Worm (Caenorhabditis elegans) whole organism, mixed stage, embryonic: Measurements from ENCODE around the gene F47B8.18.

ENCODE experiments used
- ceh-39 ChIP-seq: fragments of 150-350 bp; optimal IDR thresholded peaks from 2 replicates; lab custom pipeline; 2014; ENCODE audit warnings: missing biosample characterization, missing genetic modification characterization
- hlh-1 ChIP-seq: fragments of 150-350 bp; optimal IDR thresholded peaks from 2 replicates; lab custom pipeline; 2014; ENCODE audit warnings: missing biosample characterization, missing genetic modification reagents, missing genetic modification characterization
- mab-5 ChIP-seq: fragments of 150-350 bp; optimal IDR thresholded peaks from 2 replicates; lab custom pipeline; 2014; ENCODE audit warnings: missing biosample characterization, missing genetic modification characterization
- pha-4 ChIP-seq: fragments of 150-350 bp; optimal IDR thresholded peaks from 2 replicates; lab custom pipeline; 2018; ENCODE audit warnings: missing biosample characterization, missing genetic modification reagents, missing genetic modification characterization
- snpc-4 ChIP-seq: fragments of 150-350 bp; optimal IDR thresholded peaks from 2 replicates; lab custom pipeline; 2014; ENCODE audit warnings: missing biosample characterization, missing genetic modification characterization
- sptf-1 ChIP-seq: sonication (generic microtip); optimal IDR thresholded peaks from 2 replicates; lab custom pipeline; 2017; ENCODE audit warnings: mild to moderate bottlenecking, missing genetic modification characterization, moderate library complexity, missing compliant biosample characterization
- zip-8 ChIP-seq: fragments of 150-350 bp; optimal IDR thresholded peaks from 2 replicates; lab custom pipeline; 2014; ENCODE audit warnings: missing biosample characterization, missing genetic modification characterization
- ztf-11 ChIP-seq: fragments of 150-350 bp; optimal IDR thresholded peaks from 2 replicates; lab custom pipeline; 2014; ENCODE audit warnings: missing biosample characterization, missing genetic modification characterization

ce11 chrV:14352032-14352431 is 26.8 kb upstream of the F47B8.18 start:
- no peak for TF ChIP-seq ceh-39 (tag; lab: Kevin White, UChicago)
- no peak for TF ChIP-seq zip-8 (tag; lab: Kevin White, UChicago)
- TF ChIP-seq pha-4 (tag; lab: Kevin White, UChicago): no peak
- no peak for TF ChIP-seq sptf-1 (tag; lab: Kevin White, UChicago)
- no peak for TF ChIP-seq ztf-11
- no peak for TF ChIP-seq snpc-4 (tag; lab: Kevin White, UChicago)
- TF ChIP-seq mab-5 (tag; lab: Kevin White, UChicago): no peak
- no peak for TF ChIP-seq hlh-1 (tag; lab: Kevin White, UChicago)
